Worm (Caenorhabditis elegans) whole organism, mixed stage, embryonic: ENCODE results near the gene mlp-1.

Experiments used
- M03D4.4 ChIP-seq: sonication (generic microtip); optimal IDR thresholded peaks from 2 replicates; lab custom pipeline; 2017; ENCODE audit warnings: mild to moderate bottlenecking, missing genetic modification characterization, missing compliant biosample characterization
- bed-3 ChIP-seq: fragments of 200-800 bp; sonication (Bioruptor generic); optimal IDR thresholded peaks from 3 replicates; lab custom pipeline; 2018; ENCODE audit warnings: mild to moderate bottlenecking, missing genetic modification characterization, moderate library complexity, missing compliant biosample characterization
- blmp-1 ChIP-seq: fragments of 150-350 bp; optimal IDR thresholded peaks from 2 replicates; lab custom pipeline; 2014; ENCODE audit warnings: missing biosample characterization, missing genetic modification characterization
- ceh-39 ChIP-seq: fragments of 150-350 bp; optimal IDR thresholded peaks from 2 replicates; lab custom pipeline; 2014; ENCODE audit warnings: missing biosample characterization, missing genetic modification characterization
- ceh-43 ChIP-seq: fragments of 200-800 bp; sonication (Bioruptor generic); optimal IDR thresholded peaks from 2 replicates; lab custom pipeline; 2018; ENCODE audit warnings: mild to moderate bottlenecking, missing genetic modification characterization, moderate library complexity, missing compliant biosample characterization
- ces-1 ChIP-seq: fragments of 150-350 bp; optimal IDR thresholded peaks from 2 replicates; lab custom pipeline; 2014; ENCODE audit warnings: missing biosample characterization, missing genetic modification reagents, missing genetic modification characterization
- cnd-1 ChIP-seq: fragments of 200-800 bp; sonication (Bioruptor generic); optimal IDR thresholded peaks from 2 replicates; lab custom pipeline; 2018; ENCODE audit warnings: mild to moderate bottlenecking, missing genetic modification characterization, missing compliant biosample characterization
- drap-1 ChIP-seq: fragments of 200-800 bp; sonication (Bioruptor generic); optimal IDR thresholded peaks from 3 replicates; lab custom pipeline; 2018; ENCODE audit warnings: mild to moderate bottlenecking, missing genetic modification characterization, missing compliant biosample characterization
- elt-1 ChIP-seq: sonication (generic microtip); optimal IDR thresholded peaks from 2 replicates; lab custom pipeline; 2017; ENCODE audit warnings: missing genetic modification characterization, mild to moderate bottlenecking, missing compliant biosample characterization, antibody characterized with exemption, moderate library complexity, borderline replicate concordance; ENCODE audit not compliant: insufficient read depth
- elt-3 ChIP-seq: fragments of 150-350 bp; optimal IDR thresholded peaks from 2 replicates; lab custom pipeline; 2014; ENCODE audit warnings: missing biosample characterization, missing genetic modification characterization
- flh-1 ChIP-seq: fragments of 200-800 bp; sonication (Bioruptor generic); optimal IDR thresholded peaks from 2 replicates; lab custom pipeline; 2018; ENCODE audit warnings: mild to moderate bottlenecking, missing genetic modification characterization, moderate library complexity, missing compliant biosample characterization
- ham-2 ChIP-seq: fragments of 200-800 bp; sonication (Bioruptor generic); optimal IDR thresholded peaks from 2 replicates; lab custom pipeline; 2018; ENCODE audit warnings: mild to moderate bottlenecking, missing genetic modification characterization, missing compliant biosample characterization
- hlh-1 ChIP-seq: fragments of 150-350 bp; optimal IDR thresholded peaks from 2 replicates; lab custom pipeline; 2014; ENCODE audit warnings: missing biosample characterization, missing genetic modification reagents, missing genetic modification characterization
- lin-13 ChIP-seq: fragments of 150-350 bp; optimal IDR thresholded peaks from 2 replicates; lab custom pipeline; 2014; ENCODE audit warnings: missing biosample characterization, missing genetic modification characterization
- lin-32 ChIP-seq: fragments of 200-800 bp; sonication (Bioruptor generic); optimal IDR thresholded peaks from 2 replicates; lab custom pipeline; 2018; ENCODE audit warnings: mild to moderate bottlenecking, missing genetic modification characterization, missing compliant biosample characterization
- mab-5 ChIP-seq: fragments of 150-350 bp; optimal IDR thresholded peaks from 2 replicates; lab custom pipeline; 2014; ENCODE audit warnings: missing biosample characterization, missing genetic modification characterization
- nhr-2 ChIP-seq: fragments of 150-350 bp; optimal IDR thresholded peaks from 2 replicates; lab custom pipeline; 2014; ENCODE audit warnings: missing biosample characterization, missing genetic modification characterization
- nhr-237 ChIP-seq: fragments of 150-350 bp; optimal IDR thresholded peaks from 2 replicates; lab custom pipeline; 2014; ENCODE audit warnings: missing biosample characterization, missing genetic modification characterization
- nhr-28 ChIP-seq: fragments of 150-350 bp; optimal IDR thresholded peaks from 2 replicates; lab custom pipeline; 2014; ENCODE audit warnings: missing biosample characterization, missing genetic modification characterization
- pha-4 ChIP-seq: fragments of 150-350 bp; optimal IDR thresholded peaks from 2 replicates; lab custom pipeline; 2018; ENCODE audit warnings: missing biosample characterization, missing genetic modification reagents, missing genetic modification characterization
- sem-2 ChIP-seq: fragments of 200-800 bp; sonication (Bioruptor generic); optimal IDR thresholded peaks from 2 replicates; lab custom pipeline; 2018; ENCODE audit warnings: mild to moderate bottlenecking, missing genetic modification characterization, missing compliant biosample characterization
- snpc-4 ChIP-seq: fragments of 150-350 bp; optimal IDR thresholded peaks from 2 replicates; lab custom pipeline; 2014; ENCODE audit warnings: missing biosample characterization, missing genetic modification characterization
- sptf-1 ChIP-seq: sonication (generic microtip); optimal IDR thresholded peaks from 2 replicates; lab custom pipeline; 2017; ENCODE audit warnings: mild to moderate bottlenecking, missing genetic modification characterization, moderate library complexity, missing compliant biosample characterization
- tbx-8 ChIP-seq: fragments of 200-800 bp; sonication (Bioruptor generic); optimal IDR thresholded peaks from 2 replicates; lab custom pipeline; 2018; ENCODE audit warnings: mild to moderate bottlenecking, missing genetic modification characterization, moderate library complexity, missing compliant biosample characterization
- unc-120 ChIP-seq: sonication (generic microtip); optimal IDR thresholded peaks from 2 replicates; lab custom pipeline; 2017; ENCODE audit warnings: missing genetic modification characterization, missing compliant biosample characterization; ENCODE audit not compliant: poor library complexity, severe bottlenecking
- unc-39 ChIP-seq: fragments of 150-350 bp; optimal IDR thresholded peaks from 2 replicates; lab custom pipeline; 2014; ENCODE audit warnings: missing biosample characterization, missing genetic modification characterization
- unc-62 ChIP-seq: fragments of 150-350 bp; optimal IDR thresholded peaks from 2 replicates; lab custom pipeline; 2014; ENCODE audit warnings: missing biosample characterization, missing genetic modification reagents, missing genetic modification characterization
- zip-8 ChIP-seq: fragments of 150-350 bp; optimal IDR thresholded peaks from 2 replicates; lab custom pipeline; 2014; ENCODE audit warnings: missing biosample characterization, missing genetic modification characterization
- ztf-11 ChIP-seq: fragments of 150-350 bp; optimal IDR thresholded peaks from 2 replicates; lab custom pipeline; 2014; ENCODE audit warnings: missing biosample characterization, missing genetic modification characterization

The mlp-1 gene

DNA sequence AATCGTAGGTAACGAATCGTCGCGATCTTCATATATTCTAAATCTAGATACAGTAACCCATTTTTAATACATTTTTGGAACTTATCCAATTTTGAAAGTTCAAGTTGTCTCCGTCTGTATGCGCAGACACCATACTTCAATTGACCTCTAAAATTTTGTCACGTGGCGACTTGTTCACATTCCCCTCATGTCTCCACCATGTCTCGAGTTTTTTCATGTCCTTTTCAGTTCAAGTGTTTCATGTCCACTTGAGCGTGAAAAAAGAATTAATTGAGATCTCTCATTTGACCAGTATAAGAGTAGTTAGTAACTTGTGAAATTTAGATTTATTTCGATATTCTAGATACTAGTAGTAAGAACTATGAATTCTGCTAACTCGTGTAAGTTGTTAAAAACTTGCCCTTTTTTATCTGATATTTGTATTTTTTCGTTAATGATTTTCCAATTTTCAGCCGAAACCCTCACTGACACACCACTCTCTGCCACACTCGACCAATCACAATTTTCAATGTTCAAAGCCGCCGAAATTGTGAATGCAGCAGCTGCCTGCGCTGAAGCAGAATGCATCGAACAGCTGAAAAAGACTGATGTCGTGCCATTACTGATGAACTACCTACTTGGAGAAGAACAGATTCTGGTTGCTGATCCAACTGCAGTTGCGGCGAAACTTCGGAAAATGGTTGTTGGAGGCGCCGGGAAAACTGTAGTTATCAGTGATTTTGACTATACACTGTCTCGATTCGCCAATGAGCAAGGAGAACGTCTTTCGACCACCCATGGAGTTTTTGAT is 23.1 kb downstream of the mlp-1 start:
- TF ChIP-seq sem-2 (GFP tag; lab: Kevin White, UChicago) (no peak), ceh-43 (GFP tag; lab: Kevin White, UChicago) (no peak), hlh-1 (no peak), unc-62 (GFP tag; lab: Kevin White, UChicago) (no peak), nhr-28 (tag; lab: Kevin White, UChicago) (no peak), unc-120 (tag; lab: Kevin White, UChicago) (no peak), lin-13 (tag; lab: Kevin White, UChicago) (no peak), M03D4.4 (no peak), sptf-1 (tag; lab: Kevin White, UChicago) (no peak), elt-1 (tag; lab: Kevin White, UChicago) (no peak)

- TF ChIP-seq lin-32 (no peak), ztf-11 (no peak), elt-3 (tag; lab: Kevin White, UChicago) (no peak), nhr-28 (tag; lab: Kevin White, UChicago) (no peak), pha-4 (no peak), nhr-2 (tag; lab: Kevin White, UChicago) (no peak), ham-2 (GFP tag; lab: Kevin White, UChicago) (no peak), bed-3 (GFP tag; lab: Kevin White, UChicago) (no peak), ceh-43 (GFP tag; lab: Kevin White, UChicago) (no peak)
These were observed 24.0 kb downstream of the mlp-1 start for ce11 chrIII:5950756-5951345.

ce11 chrIII:5949817-5950216 is 25.0 kb downstream of the mlp-1 start:
- TF ChIP-seq nhr-28 (tag; lab: Kevin White, UChicago) (no peak), unc-62 (GFP tag; lab: Kevin White, UChicago) (peak; percentile 16), unc-120 (tag; lab: Kevin White, UChicago) (peak; percentile 29), lin-13 (tag; lab: Kevin White, UChicago) (no peak), ces-1 (GFP tag; lab: Kevin White, UChicago) (peak; percentile 4)

DNA sequence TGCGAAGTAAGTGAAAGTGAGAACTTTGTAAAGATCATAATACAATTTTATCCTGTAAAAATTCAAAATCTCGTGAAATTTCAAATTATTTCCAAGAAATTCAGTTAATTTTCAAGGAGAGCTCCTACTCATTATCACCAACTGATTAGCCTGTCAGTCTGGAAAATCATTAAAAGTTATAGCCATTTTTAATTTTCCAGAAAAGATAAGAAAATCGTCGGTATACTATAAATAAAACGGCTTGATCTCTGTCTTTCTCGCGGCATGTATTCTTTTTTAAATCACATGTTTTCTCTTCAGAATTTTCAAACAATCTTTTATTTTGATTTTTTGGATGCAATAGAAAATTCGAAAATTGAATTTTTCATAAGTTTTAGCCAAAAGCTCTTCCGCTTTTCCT is 25.9 kb downstream of the mlp-1 start:
- no peak for TF ChIP-seq elt-1 (tag; lab: Kevin White, UChicago)
- no peak for TF ChIP-seq flh-1 (GFP tag; lab: Kevin White, UChicago)
- TF ChIP-seq zip-8 (tag; lab: Kevin White, UChicago) = no peak
- no peak for TF ChIP-seq nhr-237
- no peak for TF ChIP-seq tbx-8 (GFP tag; lab: Kevin White, UChicago)
- no peak for TF ChIP-seq cnd-1 (tag; lab: Kevin White, UChicago)
- no peak for TF ChIP-seq ham-2 (GFP tag; lab: Kevin White, UChicago)
- no peak for TF ChIP-seq lin-13 (tag; lab: Kevin White, UChicago)
- no peak for TF ChIP-seq snpc-4
- no peak for TF ChIP-seq sptf-1 (tag; lab: Kevin White, UChicago)
- no peak for TF ChIP-seq M03D4.4
- TF ChIP-seq unc-62 (GFP tag; lab: Kevin White, UChicago) = no peak
- no peak for TF ChIP-seq unc-39 (tag; lab: Kevin White, UChicago)
- TF ChIP-seq drap-1 (GFP tag; lab: Kevin White, UChicago) = no peak
- no peak for TF ChIP-seq ceh-39 (tag; lab: Kevin White, UChicago)
- TF ChIP-seq blmp-1 = no peak
- no peak for TF ChIP-seq mab-5 (tag; lab: Kevin White, UChicago)
- TF ChIP-seq sem-2 (GFP tag; lab: Kevin White, UChicago) = no peak
- TF ChIP-seq unc-120 (tag; lab: Kevin White, UChicago) = no peak
